Worm (Caenorhabditis elegans) whole organism, late embryonic: ENCODE data around the gene srw-73.

ENCODE experiments used
- F13H6.1 ChIP-seq: sonication (generic microtip); optimal IDR thresholded peaks from 2 replicates; lab custom pipeline; 2016; ENCODE audit warnings: missing genetic modification characterization, missing compliant biosample characterization
- K09A11.1 ChIP-seq: sonication (generic microtip); optimal IDR thresholded peaks from 2 replicates; lab custom pipeline; 2017; ENCODE audit warnings: antibody characterized with exemption, mild to moderate bottlenecking, missing genetic modification characterization, missing compliant biosample characterization; ENCODE audit not compliant: insufficient read depth
- ceh-14 ChIP-seq: sonication (generic microtip); optimal IDR thresholded peaks from 2 replicates; lab custom pipeline; 2016; ENCODE audit warnings: missing genotype, missing genetic modification characterization, missing compliant biosample characterization
- dve-1 ChIP-seq: sonication (generic microtip); optimal IDR thresholded peaks from 2 replicates; lab custom pipeline; 2017; ENCODE audit warnings: antibody characterized with exemption, mild to moderate bottlenecking, missing genetic modification characterization, missing compliant biosample characterization
- ets-4 ChIP-seq: sonication (generic microtip); optimal IDR thresholded peaks from 2 replicates; lab custom pipeline; 2016; ENCODE audit warnings: missing genetic modification characterization, missing compliant biosample characterization
- fkh-6 ChIP-seq: sonication (generic microtip); optimal IDR thresholded peaks from 2 replicates; lab custom pipeline; 2016; ENCODE audit warnings: missing genetic modification characterization, missing compliant biosample characterization
- hlh-30 ChIP-seq: sonication (generic microtip); optimal IDR thresholded peaks from 2 replicates; lab custom pipeline; 2017; ENCODE audit warnings: antibody characterized with exemption, missing genetic modification characterization, missing compliant biosample characterization; ENCODE audit not compliant: insufficient read depth
- lim-6 ChIP-seq: sonication (generic microtip); optimal IDR thresholded peaks from 2 replicates; lab custom pipeline; 2016; ENCODE audit warnings: missing genetic modification characterization, missing compliant biosample characterization
- nhr-232 ChIP-seq: sonication (generic microtip); optimal IDR thresholded peaks from 2 replicates; lab custom pipeline; 2016; ENCODE audit warnings: missing genetic modification characterization, missing compliant biosample characterization
- odd-2 ChIP-seq: sonication (generic microtip); optimal IDR thresholded peaks from 2 replicates; lab custom pipeline; 2017; ENCODE audit warnings: antibody characterized with exemption, mild to moderate bottlenecking, missing genetic modification characterization, missing compliant biosample characterization
- pros-1 ChIP-seq: fragments of 150-350 bp; optimal IDR thresholded peaks from 2 replicates; lab custom pipeline; 2014; ENCODE audit warnings: missing biosample characterization, missing genetic modification reagents, missing genetic modification characterization
- tbx-2 ChIP-seq: sonication (generic microtip); optimal IDR thresholded peaks from 2 replicates; lab custom pipeline; 2016; ENCODE audit warnings: missing genetic modification characterization, missing compliant biosample characterization
- unc-42 ChIP-seq: sonication (generic microtip); optimal IDR thresholded peaks from 2 replicates; lab custom pipeline; 2016; ENCODE audit warnings: missing genotype, missing genetic modification characterization, missing compliant biosample characterization
- zip-5 ChIP-seq: sonication (generic microtip); optimal IDR thresholded peaks from 2 replicates; lab custom pipeline; 2016; ENCODE audit warnings: missing genetic modification characterization, missing compliant biosample characterization

- TF ChIP-seq pros-1 (tag; lab: Kevin White, UChicago) (no peak), tbx-2 (no peak), fkh-6 (tag; lab: Kevin White, UChicago) (no peak), dve-1 (tag; lab: Kevin White, UChicago) (no peak), K09A11.1 (tag; lab: Kevin White, UChicago) (no peak), odd-2 (tag; lab: Kevin White, UChicago) (no peak), ceh-14 (no peak), nhr-232 (tag; lab: Kevin White, UChicago) (no peak), hlh-30 (no peak), ets-4 (tag; lab: Kevin White, UChicago) (no peak), F13H6.1 (tag; lab: Kevin White, UChicago) (no peak), lim-6 (no peak), zip-5 (no peak), unc-42 (tag; lab: Kevin White, UChicago) (no peak)
Observed at ce11 chrV:16621894-16622293, 33.6 kb upstream of the srw-73 start.
